Worm (Caenorhabditis elegans) whole organism, late embryonic: ENCODE measurements around the gene nhr-185.

ENCODE experiments used
- C08G9.2 ChIP-seq: sonication (generic microtip); optimal IDR thresholded peaks from 2 replicates; lab custom pipeline; 2016; ENCODE audit warnings: mild to moderate bottlenecking, missing genetic modification characterization, moderate library complexity, missing compliant biosample characterization
- K02D7.2 ChIP-seq: sonication (generic microtip); optimal IDR thresholded peaks from 2 replicates; lab custom pipeline; 2017; ENCODE audit warnings: mild to moderate bottlenecking, missing genetic modification characterization, missing compliant biosample characterization
- ceh-18 ChIP-seq: sonication (generic microtip); optimal IDR thresholded peaks from 2 replicates; lab custom pipeline; 2016; ENCODE audit warnings: missing genetic modification characterization, missing compliant biosample characterization
- ceh-19 ChIP-seq: fragments of 200-800 bp; sonication (Bioruptor generic); optimal IDR thresholded peaks from 2 replicates; lab custom pipeline; 2018; ENCODE audit warnings: mild to moderate bottlenecking, missing genetic modification characterization, missing compliant biosample characterization
- ceh-2 ChIP-seq: sonication (generic microtip); optimal IDR thresholded peaks from 2 replicates; lab custom pipeline; 2016; ENCODE audit warnings: missing genotype, missing genetic modification characterization, missing compliant biosample characterization
- ceh-22 ChIP-seq: sonication (generic microtip); optimal IDR thresholded peaks from 2 replicates; lab custom pipeline; 2017; ENCODE audit warnings: missing biosample characterization, missing genetic modification characterization
- ceh-24 ChIP-seq: sonication (generic microtip); optimal IDR thresholded peaks from 2 replicates; lab custom pipeline; 2016; ENCODE audit warnings: mild to moderate bottlenecking, missing genetic modification characterization, missing compliant biosample characterization
- ceh-34 ChIP-seq: sonication (generic microtip); optimal IDR thresholded peaks from 2 replicates; lab custom pipeline; 2016; ENCODE audit warnings: mild to moderate bottlenecking, missing genetic modification characterization, missing compliant biosample characterization
- ceh-45 ChIP-seq: fragments of 200-800 bp; sonication (Bioruptor generic); IDR thresholded peaks from 2 replicates; pipeline ENCODE4 v1.3.6; 2022; ENCODE audit warnings: missing genetic modification reagents, missing genetic modification characterization, missing compliant biosample characterization
- ceh-48 ChIP-seq: sonication (generic microtip); optimal IDR thresholded peaks from 2 replicates; lab custom pipeline; 2016; ENCODE audit warnings: missing genetic modification characterization, inconsistent platforms, missing compliant biosample characterization
- ceh-6 ChIP-seq: fragments of 200-800 bp; sonication (Bioruptor generic); optimal IDR thresholded peaks from 2 replicates; lab custom pipeline; 2018; ENCODE audit warnings: mild to moderate bottlenecking, missing genetic modification characterization, missing compliant biosample characterization
- che-1 ChIP-seq: sonication (generic microtip); optimal IDR thresholded peaks from 2 replicates; lab custom pipeline; 2016; ENCODE audit warnings: mild to moderate bottlenecking, missing genetic modification characterization, missing compliant biosample characterization
- dmd-4 ChIP-seq: sonication (generic microtip); optimal IDR thresholded peaks from 2 replicates; lab custom pipeline; 2016; ENCODE audit warnings: borderline replicate concordance, missing genetic modification characterization, missing compliant biosample characterization
- dve-1 ChIP-seq: sonication (generic microtip); optimal IDR thresholded peaks from 2 replicates; lab custom pipeline; 2017; ENCODE audit warnings: antibody characterized with exemption, mild to moderate bottlenecking, missing genetic modification characterization, missing compliant biosample characterization
- elt-2 ChIP-seq: sonication (generic microtip); optimal IDR thresholded peaks from 2 replicates; lab custom pipeline; 2016; ENCODE audit warnings: missing genetic modification reagents, missing genetic modification characterization, missing compliant biosample characterization
- ets-4 ChIP-seq: sonication (generic microtip); optimal IDR thresholded peaks from 2 replicates; lab custom pipeline; 2016; ENCODE audit warnings: missing genetic modification characterization, missing compliant biosample characterization
- eyg-1 ChIP-seq: sonication (generic microtip); optimal IDR thresholded peaks from 2 replicates; lab custom pipeline; 2016; ENCODE audit warnings: missing genotype, missing genetic modification characterization, missing compliant biosample characterization
- fkh-6 ChIP-seq: sonication (generic microtip); optimal IDR thresholded peaks from 2 replicates; lab custom pipeline; 2016; ENCODE audit warnings: missing genetic modification characterization, missing compliant biosample characterization
- gmeb-2 ChIP-seq: sonication (generic microtip); optimal IDR thresholded peaks from 2 replicates; lab custom pipeline; 2016; ENCODE audit warnings: missing genetic modification characterization, inconsistent platforms, missing compliant biosample characterization
- hlh-15 ChIP-seq: sonication (generic microtip); optimal IDR thresholded peaks from 2 replicates; lab custom pipeline; 2016; ENCODE audit warnings: missing genetic modification characterization, missing compliant biosample characterization
- hlh-30 ChIP-seq: sonication (generic microtip); optimal IDR thresholded peaks from 2 replicates; lab custom pipeline; 2017; ENCODE audit warnings: antibody characterized with exemption, missing genetic modification characterization, missing compliant biosample characterization; ENCODE audit not compliant: insufficient read depth
- hlh-8 ChIP-seq: sonication (generic microtip); optimal IDR thresholded peaks from 2 replicates; lab custom pipeline; 2016; ENCODE audit warnings: missing genotype, missing genetic modification characterization, missing compliant biosample characterization
- madf-2 ChIP-seq: sonication (generic microtip); optimal IDR thresholded peaks from 2 replicates; lab custom pipeline; 2017; ENCODE audit warnings: missing genetic modification characterization, missing compliant biosample characterization
- npax-4 ChIP-seq: sonication (generic microtip); optimal IDR thresholded peaks from 2 replicates; lab custom pipeline; 2016; ENCODE audit warnings: missing genetic modification characterization, missing compliant biosample characterization
- odd-2 ChIP-seq: sonication (generic microtip); optimal IDR thresholded peaks from 2 replicates; lab custom pipeline; 2017; ENCODE audit warnings: antibody characterized with exemption, mild to moderate bottlenecking, missing genetic modification characterization, missing compliant biosample characterization
- pag-3 ChIP-seq: sonication (generic microtip); optimal IDR thresholded peaks from 2 replicates; lab custom pipeline; 2016; ENCODE audit warnings: missing compliant biosample characterization, missing genetic modification characterization, borderline replicate concordance
- pha-2 ChIP-seq: sonication (generic microtip); optimal IDR thresholded peaks from 2 replicates; lab custom pipeline; 2017; ENCODE audit warnings: mild to moderate bottlenecking, missing genetic modification characterization, missing compliant biosample characterization
- pha-4 ChIP-seq: fragments of 150-350 bp; optimal IDR thresholded peaks from 2 replicates; lab custom pipeline; 2018; ENCODE audit warnings: missing biosample characterization, missing genetic modification reagents, missing genetic modification characterization
- pqm-1 ChIP-seq: sonication (generic microtip); optimal IDR thresholded peaks from 2 replicates; lab custom pipeline; 2016; ENCODE audit warnings: missing genetic modification characterization, missing compliant biosample characterization
- pros-1 ChIP-seq: fragments of 150-350 bp; optimal IDR thresholded peaks from 2 replicates; lab custom pipeline; 2014; ENCODE audit warnings: missing biosample characterization, missing genetic modification reagents, missing genetic modification characterization
- ref-2 ChIP-seq: sonication (generic microtip); optimal IDR thresholded peaks from 2 replicates; lab custom pipeline; 2016; ENCODE audit warnings: missing genetic modification characterization, missing compliant biosample characterization
- rnt-1 ChIP-seq: sonication (generic microtip); optimal IDR thresholded peaks from 2 replicates; lab custom pipeline; 2016; ENCODE audit warnings: missing genetic modification characterization, missing compliant biosample characterization
- sdc-2 ChIP-seq: sonication (generic microtip); optimal IDR thresholded peaks from 2 replicates; lab custom pipeline; 2016; ENCODE audit warnings: missing genotype, missing genetic modification characterization, missing compliant biosample characterization
- sox-4 ChIP-seq: sonication (generic microtip); optimal IDR thresholded peaks from 2 replicates; lab custom pipeline; 2017; ENCODE audit warnings: mild to moderate bottlenecking, missing genetic modification characterization, inconsistent platforms, missing compliant biosample characterization
- tbx-2 ChIP-seq: sonication (generic microtip); optimal IDR thresholded peaks from 2 replicates; lab custom pipeline; 2016; ENCODE audit warnings: missing genetic modification characterization, missing compliant biosample characterization
- tbx-7 ChIP-seq: sonication (generic microtip); optimal IDR thresholded peaks from 2 replicates; lab custom pipeline; 2016; ENCODE audit warnings: missing genotype, missing genetic modification characterization, missing compliant biosample characterization
- unc-3 ChIP-seq, 2 experiments: fragments of 200-800 bp in 1 of 2; sonication (Bioruptor generic) in 1 of 2; sonication (generic microtip) in 1 of 2; conservative IDR thresholded peaks in 1 of 2; optimal IDR thresholded peaks in 1 of 2; 2 replicates each; pipeline versions ENCODE4 v1.3.6 to Lab custom; 2016 to 2022; ENCODE audit warnings: missing compliant biosample characterization in 2 of 2, missing genetic modification characterization in 2 of 2, missing genetic modification reagents in 1 of 2
- unc-42 ChIP-seq: sonication (generic microtip); optimal IDR thresholded peaks from 2 replicates; lab custom pipeline; 2016; ENCODE audit warnings: missing genotype, missing genetic modification characterization, missing compliant biosample characterization
- unc-55 ChIP-seq: sonication (generic microtip); optimal IDR thresholded peaks from 2 replicates; lab custom pipeline; 2017; ENCODE audit warnings: missing biosample characterization, missing genetic modification reagents, missing genetic modification characterization
- zip-5 ChIP-seq: sonication (generic microtip); optimal IDR thresholded peaks from 2 replicates; lab custom pipeline; 2016; ENCODE audit warnings: missing genetic modification characterization, missing compliant biosample characterization
- ztf-16 ChIP-seq: sonication (generic microtip); optimal IDR thresholded peaks from 2 replicates; lab custom pipeline; 2017; ENCODE audit warnings: missing genetic modification characterization, missing compliant biosample characterization

nhr-185 gene

ce11 chrV:3891919-3892318 lies 44.8 kb upstream of the nhr-185 start, which contains the start of gene C17E7.12:
Gene C17E7.12 (minus strand): TSS chrV:3892019.
- TF ChIP-seq hlh-30 (tag; lab: Kevin White, UChicago), result no peak
- no peak for TF ChIP-seq che-1 (tag; lab: Kevin White, UChicago)
- no peak for TF ChIP-seq pqm-1 (tag; lab: Kevin White, UChicago)
- TF ChIP-seq zip-5 (tag; lab: Kevin White, UChicago), result no peak
- TF ChIP-seq ceh-22 (tag; lab: Kevin White, UChicago), result no peak
- TF ChIP-seq npax-4 (tag; lab: Kevin White, UChicago), result no peak
- TF ChIP-seq sdc-2, result no peak
- TF ChIP-seq ceh-6 (GFP tag; lab: Kevin White, UChicago), result no peak
- TF ChIP-seq fkh-6 (tag; lab: Kevin White, UChicago), result no peak
- no peak for TF ChIP-seq hlh-15 (tag; lab: Kevin White, UChicago)
- no peak for TF ChIP-seq tbx-2 (tag; lab: Kevin White, UChicago)
- TF ChIP-seq ceh-18 (tag; lab: Kevin White, UChicago), result no peak
- TF ChIP-seq gmeb-2, result no peak
- TF ChIP-seq pros-1 (tag; lab: Kevin White, UChicago), result no peak
- no peak for TF ChIP-seq eyg-1 (tag; lab: Kevin White, UChicago)
- TF ChIP-seq C08G9.2 (tag; lab: Kevin White, UChicago), result no peak

- TF ChIP-seq dve-1 (tag; lab: Kevin White, UChicago), result no peak
- no peak for TF ChIP-seq rnt-1
- TF ChIP-seq odd-2 (tag; lab: Kevin White, UChicago), result no peak
- no peak for TF ChIP-seq K02D7.2
- no peak for TF ChIP-seq zip-5 (tag; lab: Kevin White, UChicago)
- no peak for TF ChIP-seq pha-2 (tag; lab: Kevin White, UChicago)
- TF ChIP-seq dmd-4 (tag; lab: Kevin White, UChicago), result no peak
- no peak for TF ChIP-seq ets-4 (tag; lab: Kevin White, UChicago)
- TF ChIP-seq elt-2 (tag; lab: Kevin White, UChicago), result no peak
- TF ChIP-seq ref-2 (tag; lab: Kevin White, UChicago), result no peak
- no peak for TF ChIP-seq hlh-8 (tag; lab: Kevin White, UChicago)
- TF ChIP-seq hlh-30 (tag; lab: Kevin White, UChicago), result no peak
- no peak for TF ChIP-seq pag-3 (tag; lab: Kevin White, UChicago)
- TF ChIP-seq unc-42 (tag; lab: Kevin White, UChicago), result no peak
- TF ChIP-seq unc-55 (GFP tag; lab: Kevin White, UChicago), result no peak
These were observed 43.6 kb upstream of the nhr-185 start, which contains the start of gene C17E7.9 for ce11 chrV:3890761-3891160. Gene C17E7.9 (minus strand): TSS chrV:3890861.

ce11 chrV:3889113-3889512 lies 41.9 kb upstream of the nhr-185 start, which contains the start of gene C17E7.13:
Gene C17E7.13 (minus strand): TSS chrV:3889288.
- TF ChIP-seq ceh-45 (GFP tag; lab: Robert Waterston, UW) (no peak), elt-2 (tag; lab: Kevin White, UChicago) (peak; percentile 16), ztf-16 (tag; lab: Kevin White, UChicago) (no peak), ceh-34 (no peak)
- TF ChIP-seq, all 69 proteins: peak for 1

ce11 chrV:3886104-3886503 lies 38.9 kb upstream of the nhr-185 start, which contains the start of gene nhr-124:
Gene nhr-124 (minus strand): TSS chrV:3886204.
- TF ChIP-seq ceh-2 (tag; lab: Kevin White, UChicago), result no peak
- TF ChIP-seq sox-4, result no peak
- TF ChIP-seq ceh-48 (tag; lab: Kevin White, UChicago), result no peak
- no peak for TF ChIP-seq unc-3 (GFP tag; conservative IDR thresholded peaks at IDR 0.05; lab: Robert Waterston, UW)
- TF ChIP-seq unc-3 (tag; optimal IDR thresholded peaks at IDR 0.05; lab: Kevin White, UChicago), result no peak
- TF ChIP-seq ceh-24 (tag; lab: Kevin White, UChicago), result no peak
- no peak for TF ChIP-seq dve-1 (tag; lab: Kevin White, UChicago)
- no peak for TF ChIP-seq dmd-4 (tag; lab: Kevin White, UChicago)
- no peak for TF ChIP-seq sdc-2
- no peak for TF ChIP-seq pha-2 (tag; lab: Kevin White, UChicago)
- no peak for TF ChIP-seq ceh-19 (GFP tag; lab: Kevin White, UChicago)
- TF ChIP-seq pha-4 (tag; lab: Kevin White, UChicago), result no peak
- TF ChIP-seq madf-2 (tag; lab: Kevin White, UChicago), result no peak
- TF ChIP-seq ceh-22 (tag; lab: Kevin White, UChicago), result no peak
- TF ChIP-seq tbx-7 (tag; lab: Kevin White, UChicago), result no peak
